Fruit fly (Drosophila melanogaster): Measurements from ENCODE around the gene S6k.

Gene S6k

DNA sequence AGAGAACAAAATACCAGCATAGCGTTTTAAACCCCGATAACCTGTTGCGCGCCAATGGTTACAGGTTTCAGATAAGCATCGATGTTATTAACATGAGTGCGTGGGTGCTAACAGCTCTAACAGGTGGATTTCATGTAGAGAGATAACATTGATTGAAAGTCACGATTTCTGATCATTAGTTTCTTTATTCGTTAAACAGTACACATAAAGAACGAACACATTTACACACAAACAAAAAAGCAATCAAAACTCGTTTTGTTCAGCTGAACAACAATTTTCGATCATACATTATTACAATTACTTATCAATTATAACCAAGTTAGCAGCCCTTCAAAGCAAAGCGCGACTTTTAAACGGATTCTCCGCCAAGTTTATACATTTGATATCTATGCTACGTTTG is 21.1 kb downstream of the S6k start (continued):
- TF ChIP-seq CG9437 (GFP tag; optimal IDR thresholded peaks at IDR 0.05) (no peak), Hr78 (GFP tag; optimal IDR thresholded peaks at IDR 0.05) (no peak), Pdp1 (GFP tag; optimal IDR thresholded peaks at IDR 0.05) (peak; percentile 31 to 43), scrt (GFP tag; optimal IDR thresholded peaks at IDR 0.05) (peak; percentile 84), hb (GFP tag; IDR thresholded peaks at IDR 0.05; ENCODE audit: partially characterized antibody) (no peak), Max (GFP tag; optimal IDR thresholded peaks at IDR 0.05) (peak; percentile 11), so (GFP tag; IDR thresholded peaks at IDR 0.05) (no peak), Nf-YB (GFP tag; optimal IDR thresholded peaks at IDR 0.05) (no peak), CG5245 (GFP tag; optimal IDR thresholded peaks at IDR 0.05) (peak; percentile 27), Asciz (GFP tag; optimal IDR thresholded peaks at IDR 0.05) (no peak), Stat92E (GFP tag; optimal IDR thresholded peaks at IDR 0.05) (peak in 1 of 3 experiments; percentile 28), ssp (GFP tag; IDR thresholded peaks at IDR 0.05) (no peak), sug (tag; optimal IDR thresholded peaks at IDR 0.05) (peak; percentile 46), luna (GFP tag; optimal IDR thresholded peaks at IDR 0.05) (no peak), CG17568 (GFP tag; optimal IDR thresholded peaks at IDR 0.05) (no peak), CG4282 (GFP tag; optimal IDR thresholded peaks at IDR 0.05) (no peak), CG3407 (GFP tag; optimal IDR thresholded peaks at IDR 0.05) (no peak), CG10321 (GFP tag; IDR thresholded peaks at IDR 0.05) (no peak), H2.0 (GFP tag; IDR thresholded peaks at IDR 0.05) (no peak), ham (GFP tag; IDR thresholded peaks at IDR 0.05) (no peak), CG14014 (GFP tag; IDR thresholded peaks at IDR 0.05) (no peak), CG10462 (GFP tag; optimal IDR thresholded peaks at IDR 0.05) (no peak), CG2199 (GFP tag; IDR thresholded peaks at IDR 0.05) (no peak), bowl (GFP tag; IDR thresholded peaks at IDR 0.05) (no peak), nom (GFP tag; optimal IDR thresholded peaks at IDR 0.05) (no peak), Scr (GFP tag; IDR thresholded peaks at IDR 0.05; ENCODE audit: partially characterized antibody) (peak; percentile 30; the same call in 1 of the 2 replicates), twi (tag; optimal IDR thresholded peaks at IDR 0.05) (no peak), CG11723 (GFP tag; optimal IDR thresholded peaks at IDR 0.05) (no peak), CG31441 (GFP tag; IDR thresholded peaks at IDR 0.05) (no peak; the same call in 1 of the 2 replicates), CG4404 (GFP tag; IDR thresholded peaks at IDR 0.05) (no peak), emc (GFP tag; optimal IDR thresholded peaks at IDR 0.05) (no peak), CG9876 (GFP tag; optimal IDR thresholded peaks at IDR 0.05) (no peak), pzg (GFP tag; optimal IDR thresholded peaks at IDR 0.05) (peak; percentile 66), Blimp-1 (GFP tag; optimal IDR thresholded peaks at IDR 0.05) (no peak), Oaz (GFP tag; IDR thresholded peaks at IDR 0.05) (no peak), CG10209 (GFP tag; optimal IDR thresholded peaks at IDR 0.05) (no peak), ems (GFP tag; optimal IDR thresholded peaks at IDR 0.05) (peak; percentile 48), al (GFP tag; IDR thresholded peaks at IDR 0.05) (no peak), Atf-2 (GFP tag; optimal IDR thresholded peaks at IDR 0.05) (no peak), vvl (GFP tag; IDR thresholded peaks at IDR 0.05) (no peak; the same call in 1 of the 2 replicates), CG17361 (GFP tag; IDR thresholded peaks at IDR 0.05) (no peak), Xbp1 (GFP tag; optimal IDR thresholded peaks at IDR 0.05) (peak; percentile 38), jigr1 (GFP tag; IDR thresholded peaks at IDR 0.05) (no peak), pho (GFP tag; optimal IDR thresholded peaks at IDR 0.05) (peak; percentile 50), exex (tag; optimal IDR thresholded peaks at IDR 0.05) (no peak), unpg (GFP tag; optimal IDR thresholded peaks at IDR 0.05) (peak; percentile 45), Dip3 (GFP tag; optimal IDR thresholded peaks at IDR 0.05) (peak; percentile 22), pfk (GFP tag; optimal IDR thresholded peaks at IDR 0.05) (no peak), Hsf (GFP tag; optimal IDR thresholded peaks at IDR 0.05) (peak; percentile 8), CG6654 (GFP tag; optimal IDR thresholded peaks at IDR 0.05) (no peak), CG1529 (GFP tag; optimal IDR thresholded peaks at IDR 0.05) (no peak)

Measured in whole organism, embryonic.